Worm (Caenorhabditis elegans): ENCODE results near the gene F57A8.7.

Gene F57A8.7

ce11 chrV:10123324-10123723 lies 47.8 kb downstream of the F57A8.7 start, which contains the start of gene C08B6.6:
C08B6.6 (plus strand) TSS chrV:10123624.
- TF ChIP-seq hmg-4 (GFP tag; optimal IDR thresholded peaks at IDR 0.05): no peak
- TF ChIP-seq B0310.2 (tag; optimal IDR thresholded peaks at IDR 0.05): no peak
- no peak for TF ChIP-seq pes-1 (GFP tag; IDR thresholded peaks at IDR 0.05)
- no peak for TF ChIP-seq tra-4 (tag; optimal IDR thresholded peaks at IDR 0.05)
- TF ChIP-seq ceh-36 (tag; optimal IDR thresholded peaks at IDR 0.05): no peak
- no peak for TF ChIP-seq tbx-11 (GFP tag; IDR thresholded peaks at IDR 0.05)
- TF ChIP-seq F13C5.2 (tag; optimal IDR thresholded peaks at IDR 0.05): no peak
- no peak for TF ChIP-seq hnd-1 (tag; optimal IDR thresholded peaks at IDR 0.05)
- TF ChIP-seq aly-1 (tag; optimal IDR thresholded peaks at IDR 0.05): no peak
- TF ChIP-seq sea-1 (GFP tag; conservative IDR thresholded peaks at IDR 0.05): no peak
- TF ChIP-seq flt-1 (GFP tag; IDR thresholded peaks at IDR 0.05): no peak
- no peak for TF ChIP-seq ama-1 (optimal IDR thresholded peaks at IDR 0.05)
- TF ChIP-seq tbx-37 (GFP tag; conservative IDR thresholded peaks at IDR 0.05): no peak
- no peak for TF ChIP-seq scrt-1 (GFP tag; IDR thresholded peaks at IDR 0.05)
- TF ChIP-seq ceh-13 (GFP tag; optimal IDR thresholded peaks at IDR 0.05): no peak
- TF ChIP-seq ets-7 (tag; optimal IDR thresholded peaks at IDR 0.05): no peak

ce11 chrV:10124799-10125548 lies 49.4 kb downstream of the F57A8.7 start, which contains the start of gene C08B6.10:
C08B6.10 (plus strand) TSS chrV:10125498.
- no peak for TF ChIP-seq tra-4 (tag; optimal IDR thresholded peaks at IDR 0.05)
- no peak for TF ChIP-seq hmg-4 (GFP tag; optimal IDR thresholded peaks at IDR 0.05)
- TF ChIP-seq ets-7 (tag; optimal IDR thresholded peaks at IDR 0.05): no peak
- TF ChIP-seq hnd-1 (tag; optimal IDR thresholded peaks at IDR 0.05): no peak
- no peak for TF ChIP-seq pes-1 (GFP tag; IDR thresholded peaks at IDR 0.05)
- no peak for TF ChIP-seq hmbx-1 (tag; optimal IDR thresholded peaks at IDR 0.05)
